Fruit fly (Drosophila melanogaster) whole organism, wandering third instar larva: ENCODE measurements around the gene Muc91C.

ENCODE experiments used
- Jra ChIP-seq: sonication (Bioruptor generic); optimal IDR thresholded peaks from 2 replicates; lab custom pipeline; 2016; ENCODE audit warnings: missing biosample characterization, missing genetic modification characterization
- Mio ChIP-seq: sonication (Bioruptor generic); optimal IDR thresholded peaks from 2 replicates; lab custom pipeline; 2016; ENCODE audit warnings: missing biosample characterization, missing genetic modification characterization
- br ChIP-seq: fragments of 200-800 bp; sonication (Bioruptor generic); optimal IDR thresholded peaks from 2 replicates; lab custom pipeline; 2016; ENCODE audit warnings: missing biosample characterization, missing genetic modification characterization
- fru ChIP-seq: fragments of 200-800 bp; sonication (Bioruptor generic); optimal IDR thresholded peaks from 3 replicates; lab custom pipeline; 2016; ENCODE audit warnings: missing biosample characterization, mild to moderate bottlenecking, missing genetic modification characterization
- pan ChIP-seq: fragments of >200 bp; optimal IDR thresholded peaks from 2 replicates; lab custom pipeline; 2017
- psq ChIP-seq: fragments of 200-800 bp; sonication (Bioruptor generic); optimal IDR thresholded peaks from 3 replicates; lab custom pipeline; 2017; ENCODE audit warnings: missing biosample characterization, mild to moderate bottlenecking, missing genetic modification characterization, moderate library complexity
- usp ChIP-seq: fragments of >200 bp; optimal IDR thresholded peaks from 2 replicates; lab custom pipeline; 2017; ENCODE audit warnings: missing biosample characterization, missing genetic modification characterization

DNA sequence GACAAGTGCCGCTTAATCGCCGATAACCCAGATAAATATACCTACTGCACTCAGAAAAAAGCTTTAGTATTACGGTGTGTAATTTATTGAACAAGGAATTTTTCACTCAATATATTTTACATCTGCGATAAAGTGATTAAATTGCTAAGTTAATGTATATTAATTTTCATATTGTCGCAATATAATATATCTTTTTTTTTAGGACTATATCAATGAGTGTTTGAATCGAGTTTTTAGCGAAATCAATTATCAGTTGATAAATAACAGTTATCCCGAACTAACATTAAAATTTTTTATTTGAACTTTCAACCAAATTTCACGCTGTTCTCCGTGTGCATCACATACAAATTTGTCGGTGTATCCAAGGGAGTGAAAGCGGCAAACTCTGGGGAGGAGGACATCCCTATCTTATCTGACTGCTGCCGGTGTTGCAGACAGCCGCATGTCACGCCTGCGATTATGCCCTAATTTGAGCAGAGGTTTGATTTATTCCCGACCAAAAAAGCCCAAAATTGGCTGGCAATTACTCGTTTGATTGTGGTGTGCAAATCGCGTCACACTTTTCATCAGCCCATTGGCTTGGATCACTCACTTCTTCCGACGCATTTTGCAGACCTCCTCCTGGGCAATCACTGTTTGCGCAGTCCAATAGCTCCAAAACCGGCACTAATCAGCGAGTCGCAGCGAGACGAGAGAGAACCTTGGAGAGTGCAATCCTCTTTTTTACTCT is 46.4 kb upstream of the Muc91C start:
- TF ChIP-seq br (no peak), psq (GFP tag; lab: Kevin White, UChicago) (peak; percentile 28), Mio (GFP tag; lab: Kevin White, UChicago) (no peak), usp (GFP tag; lab: Kevin White, UChicago) (no peak), Jra (GFP tag; lab: Kevin White, UChicago) (no peak), fru (GFP tag; lab: Kevin White, UChicago) (peak; percentile 50), pan (no peak)
